Fruit fly (Drosophila melanogaster) whole organism, embryonic: Measurements from ENCODE around the gene Arpc1.

ENCODE experiments used
- Abd-B ChIP-seq: fragments of 200-800 bp; sonication (Bioruptor generic); optimal IDR thresholded peaks from 2 replicates; lab custom pipeline; 2018; ENCODE audit warnings: missing biosample characterization, mild to moderate bottlenecking, missing genetic modification characterization, moderate library complexity
- CG11560 ChIP-seq: fragments of 200-800 bp; sonication (Bioruptor generic); IDR thresholded peaks from 3 replicates; pipeline ENCODE4 v1.3.6; 2022; ENCODE audit warnings: missing biosample characterization, missing genetic modification characterization
- CG12299 ChIP-seq: fragments of 200-800 bp; sonication (Bioruptor generic); optimal IDR thresholded peaks from 2 replicates; lab custom pipeline; 2018; ENCODE audit warnings: missing biosample characterization, mild to moderate bottlenecking, missing genetic modification characterization
- CG12744 ChIP-seq: fragments of 200-800 bp; sonication (Bioruptor generic); optimal IDR thresholded peaks from 2 replicates; lab custom pipeline; 2016; ENCODE audit warnings: missing biosample characterization, missing genetic modification characterization
- CG12942 ChIP-seq: fragments of 200-800 bp; sonication (Bioruptor generic); optimal IDR thresholded peaks from 3 replicates; lab custom pipeline; 2016; ENCODE audit warnings: missing biosample characterization, missing genetic modification characterization
- CG1529 ChIP-seq: fragments of 200-800 bp; sonication (Bioruptor generic); optimal IDR thresholded peaks from 3 replicates; lab custom pipeline; 2018; ENCODE audit warnings: missing biosample characterization, missing genetic modification characterization
- CG15479 ChIP-seq: fragments of 200-800 bp; sonication (Bioruptor generic); optimal IDR thresholded peaks from 3 replicates; lab custom pipeline; 2019; ENCODE audit warnings: missing biosample characterization, mild to moderate bottlenecking, missing genetic modification characterization, moderate library complexity
- CG15514 ChIP-seq: fragments of 200-800 bp; sonication (Bioruptor generic); optimal IDR thresholded peaks from 3 replicates; lab custom pipeline; 2017; ENCODE audit warnings: missing biosample characterization, missing genetic modification characterization, mild to moderate bottlenecking, moderate library complexity, missing genetic modification reagents
- CG17361 ChIP-seq: fragments of 200-800 bp; sonication (Bioruptor generic); IDR thresholded peaks from 3 replicates; pipeline ENCODE4 v1.3.6; 2022; ENCODE audit warnings: missing biosample characterization, missing genetic modification characterization
- CG18476 ChIP-seq: fragments of 200-800 bp; sonication (Bioruptor generic); optimal IDR thresholded peaks from 2 replicates; lab custom pipeline; 2016; ENCODE audit warnings: missing biosample characterization, mild to moderate bottlenecking, missing genetic modification characterization
- CG18764 ChIP-seq: fragments of 200-800 bp; sonication (Bioruptor generic); optimal IDR thresholded peaks from 3 replicates; lab custom pipeline; 2016; ENCODE audit warnings: missing biosample characterization, missing genetic modification characterization
- CG2129 ChIP-seq: fragments of 200-800 bp; sonication (Bioruptor generic); IDR thresholded peaks from 2 replicates; pipeline ENCODE4 v1.3.6; 2022; ENCODE audit warnings: missing biosample characterization, missing genetic modification characterization; ENCODE audit not compliant: partially characterized antibody
- CG2875 ChIP-seq: fragments of 200-800 bp; sonication (Bioruptor generic); optimal IDR thresholded peaks from 2 replicates; lab custom pipeline; 2017; ENCODE audit warnings: missing biosample characterization, mild to moderate bottlenecking, missing genetic modification characterization, missing genetic modification reagents
- CG31224 ChIP-seq: fragments of 200-800 bp; sonication (Bioruptor generic); IDR thresholded peaks from 2 replicates; pipeline ENCODE4 v1.3.6; 2022; ENCODE audit warnings: missing biosample characterization, missing genetic modification characterization
- CG34224 ChIP-seq: fragments of 200-800 bp; sonication (Bioruptor generic); IDR thresholded peaks from 3 replicates; pipeline ENCODE4 v1.3.6; 2022; ENCODE audit warnings: missing biosample characterization, missing genetic modification characterization; ENCODE audit not compliant: partially characterized antibody
- CG34422 ChIP-seq: fragments of 200-800 bp; sonication (Bioruptor generic); IDR thresholded peaks from 3 replicates; pipeline ENCODE4 v1.3.6; 2022; ENCODE audit warnings: missing biosample characterization, missing genetic modification characterization
- CG7786 ChIP-seq: fragments of 200-800 bp; sonication (Bioruptor generic); optimal IDR thresholded peaks from 2 replicates; lab custom pipeline; 2016; ENCODE audit warnings: missing biosample characterization, missing genetic modification characterization
- CG9932 ChIP-seq: fragments of 200-800 bp; sonication (Bioruptor generic); IDR thresholded peaks from 2 replicates; pipeline ENCODE4 v1.3.6; 2022; ENCODE audit warnings: missing biosample characterization, missing genetic modification characterization
- CkIIα-i1 ChIP-seq: fragments of 200-800 bp; sonication (Bioruptor generic); IDR thresholded peaks from 2 replicates; pipeline ENCODE4 v1.3.6; 2022; ENCODE audit warnings: missing biosample characterization, missing genetic modification characterization
- CrebB ChIP-seq: fragments of 200-800 bp; sonication (Bioruptor generic); optimal IDR thresholded peaks from 3 replicates; lab custom pipeline; 2018; ENCODE audit warnings: missing biosample characterization, mild to moderate bottlenecking, missing genetic modification characterization
- Deaf1 ChIP-seq: fragments of 200-800 bp; optimal IDR thresholded peaks from 3 replicates; lab custom pipeline; 2019; ENCODE audit warnings: missing biosample characterization, mild to moderate bottlenecking, missing genetic modification characterization, moderate library complexity
- Dll ChIP-seq: fragments of 200-800 bp; sonication (Bioruptor generic); IDR thresholded peaks from 4 replicates; pipeline ENCODE4 v1.3.6; 2022; ENCODE audit warnings: missing biosample characterization, missing genetic modification characterization; ENCODE audit not compliant: partially characterized antibody
- Drgx ChIP-seq: fragments of 200-800 bp; sonication (Bioruptor generic); IDR thresholded peaks from 2 replicates; pipeline ENCODE4 v1.3.6; 2022; ENCODE audit warnings: missing biosample characterization, missing genetic modification characterization
- HLH3B ChIP-seq: fragments of 200-800 bp; sonication (Bioruptor generic); IDR thresholded peaks from 2 replicates; pipeline ENCODE4 v1.3.6; 2022; ENCODE audit warnings: missing biosample characterization, missing genetic modification characterization
- NC2β ChIP-seq: fragments of 200-800 bp; sonication (Bioruptor generic); optimal IDR thresholded peaks from 2 replicates; lab custom pipeline; 2016; ENCODE audit warnings: missing biosample characterization, missing genetic modification characterization
- NFAT ChIP-seq: fragments of 200-800 bp; sonication (Bioruptor generic); IDR thresholded peaks from 2 replicates; pipeline ENCODE4 v1.3.6; 2022; ENCODE audit warnings: missing biosample characterization, missing genetic modification characterization
- Opbp ChIP-seq: fragments of 200-800 bp; sonication (Bioruptor generic); IDR thresholded peaks from 3 replicates; pipeline ENCODE4 v1.3.6; 2022; ENCODE audit warnings: missing biosample characterization, missing genetic modification characterization; ENCODE audit not compliant: partially characterized antibody
- Pdp1 ChIP-seq, 2 experiments: fragments of 200-800 bp; sonication (Bioruptor generic); optimal IDR thresholded peaks; 3 replicates each; lab custom pipeline; 2016; ENCODE audit warnings: missing biosample characterization in 2 of 2, missing genetic modification characterization in 2 of 2, mild to moderate bottlenecking in 1 of 2, moderate library complexity in 1 of 2
- Sin3A ChIP-seq: fragments of >200 bp; optimal IDR thresholded peaks from 2 replicates; lab custom pipeline; 2018
- TFAM ChIP-seq: fragments of 200-800 bp; sonication (Bioruptor generic); optimal IDR thresholded peaks from 2 replicates; lab custom pipeline; 2017; ENCODE audit warnings: missing biosample characterization, missing genetic modification characterization, inconsistent platforms
- Tbp ChIP-seq: fragments of >200 bp; optimal IDR thresholded peaks from 2 replicates; lab custom pipeline; 2018; ENCODE audit warnings: missing biosample characterization, missing genetic modification characterization
- al ChIP-seq: fragments of 200-800 bp; sonication (Bioruptor generic); IDR thresholded peaks from 2 replicates; pipeline ENCODE4 v1.3.6; 2022; ENCODE audit warnings: missing biosample characterization, missing genetic modification characterization
- chn ChIP-seq: fragments of 200-800 bp; sonication (Bioruptor generic); optimal IDR thresholded peaks from 2 replicates; lab custom pipeline; 2016; ENCODE audit warnings: missing biosample characterization, missing genetic modification characterization
- crp ChIP-seq, 2 experiments: fragments of 200-800 bp; sonication (Bioruptor generic); optimal IDR thresholded peaks; 2 replicates in 1 of 2; 3 replicates in 1 of 2; lab custom pipeline; 2017; ENCODE audit warnings: missing biosample characterization in 2 of 2, missing genetic modification characterization in 2 of 2, mild to moderate bottlenecking in 1 of 2, moderate library complexity in 1 of 2
- dati ChIP-seq: fragments of 200-800 bp; sonication (Bioruptor generic); IDR thresholded peaks from 2 replicates; pipeline ENCODE4 v1.3.6; 2022; ENCODE audit warnings: missing biosample characterization, missing genetic modification characterization
- ewg ChIP-seq: fragments of 200-800 bp; sonication (Bioruptor generic); optimal IDR thresholded peaks from 3 replicates; lab custom pipeline; 2017; ENCODE audit warnings: mild to moderate bottlenecking, missing biosample characterization, missing genetic modification reagents, missing genetic modification characterization
- fd96Cb ChIP-seq: fragments of 200-800 bp; sonication (Bioruptor generic); optimal IDR thresholded peaks from 2 replicates; lab custom pipeline; 2018; ENCODE audit warnings: missing biosample characterization, mild to moderate bottlenecking, missing genetic modification characterization, moderate library complexity
- hbn ChIP-seq: fragments of 200-800 bp; sonication (Bioruptor generic); IDR thresholded peaks from 2 replicates; pipeline ENCODE4 v1.3.6; 2022; ENCODE audit warnings: missing biosample characterization, missing genetic modification characterization; ENCODE audit not compliant: partially characterized antibody
- insv ChIP-seq, 2 experiments: fragments of 200-800 bp; sonication (Bioruptor generic); optimal IDR thresholded peaks; 3 replicates each; lab custom pipeline; 2016 to 2018; ENCODE audit warnings: missing biosample characterization in 2 of 2, missing genetic modification characterization in 2 of 2
- lmd ChIP-seq: fragments of 200-800 bp; sonication (Bioruptor generic); IDR thresholded peaks from 2 replicates; pipeline ENCODE4 v1.3.6; 2022; ENCODE audit warnings: missing biosample characterization, missing genetic modification characterization
- lola ChIP-seq, 3 experiments: fragments of >200 bp in 2 of 3; fragments of 200-800 bp in 1 of 3; sonication (Bioruptor generic) in 1 of 3; optimal IDR thresholded peaks; 2 replicates each; lab custom pipeline; 2017 to 2019; ENCODE audit warnings: missing biosample characterization in 3 of 3, missing genetic modification characterization in 3 of 3, mild to moderate bottlenecking in 1 of 3, moderate library complexity in 1 of 3
- pfk ChIP-seq: fragments of 200-800 bp; sonication (Bioruptor generic); optimal IDR thresholded peaks from 2 replicates; lab custom pipeline; 2018; ENCODE audit warnings: missing biosample characterization, mild to moderate bottlenecking, missing genetic modification characterization, moderate library complexity
- sens-2 ChIP-seq: fragments of 200-800 bp; sonication (Bioruptor generic); IDR thresholded peaks from 2 replicates; pipeline ENCODE4 v1.3.6; 2022; ENCODE audit warnings: missing biosample characterization, missing genetic modification characterization
- sqz ChIP-seq: fragments of 200-800 bp; sonication (Bioruptor generic); optimal IDR thresholded peaks from 3 replicates; lab custom pipeline; 2018; ENCODE audit warnings: missing biosample characterization, mild to moderate bottlenecking, missing genetic modification characterization
- tll ChIP-seq, 2 experiments: fragments of 200-800 bp in 1 of 2; fragments of >200 bp in 1 of 2; sonication (Bioruptor generic) in 1 of 2; optimal IDR thresholded peaks; 2 replicates each; lab custom pipeline; 2017 to 2019; ENCODE audit warnings: missing biosample characterization in 2 of 2, missing genetic modification characterization in 2 of 2, mild to moderate bottlenecking in 1 of 2, moderate library complexity in 1 of 2
- twi ChIP-seq: fragments of 200-800 bp; optimal IDR thresholded peaks from 2 replicates; lab custom pipeline; 2019; ENCODE audit warnings: missing biosample characterization, mild to moderate bottlenecking, missing genetic modification characterization, moderate library complexity
- unc-4 ChIP-seq: fragments of 200-800 bp; sonication (Bioruptor generic); IDR thresholded peaks from 2 replicates; pipeline ENCODE4 v1.3.6; 2022; ENCODE audit warnings: missing biosample characterization, missing genetic modification characterization; ENCODE audit not compliant: partially characterized antibody
- usp ChIP-seq: fragments of >200 bp; optimal IDR thresholded peaks from 2 replicates; lab custom pipeline; 2017; ENCODE audit warnings: missing biosample characterization, missing genetic modification characterization
- wdn ChIP-seq: fragments of 200-800 bp; sonication (Bioruptor generic); IDR thresholded peaks from 2 replicates; pipeline ENCODE4 v1.3.6; 2022; ENCODE audit warnings: missing biosample characterization, missing genetic modification characterization
- yki ChIP-seq: fragments of >200 bp; optimal IDR thresholded peaks from 3 replicates; lab custom pipeline; 2018

The Arpc1 gene

dm6 chr2L:13839744-13840151 is 10.2 kb upstream of the Arpc1 start (continued):
- peak; percentile 58 for TF ChIP-seq CG7786 (GFP tag; lab: Kevin White, UChicago)
- peak; percentile 56 for TF ChIP-seq chn (GFP tag; lab: Kevin White, UChicago)
- TF ChIP-seq sqz (GFP tag; lab: Kevin White, UChicago), result peak; percentile 14
- no peak for TF ChIP-seq CG34224
- TF ChIP-seq crp (GFP tag; optimal IDR thresholded peaks at IDR 0.05; lab: Kevin White, UChicago), result peak in 1 of 2 experiments; percentile 17
- TF ChIP-seq fd96Cb (tag; lab: Kevin White, UChicago), result peak; percentile 83
- 0 out of 2 replicates have a peak, but pooled peaks have one; percentile 39 for TF ChIP-seq sens-2 (GFP tag; lab: Robert Waterston, UW)
- TF ChIP-seq CG2129, result no peak
- TF ChIP-seq CG15479 (GFP tag; lab: Kevin White, UChicago), result no peak
- peak; percentile 73 to 76 for TF ChIP-seq Pdp1 (GFP tag; optimal IDR thresholded peaks at IDR 0.05; lab: Kevin White, UChicago)
- no peak for TF ChIP-seq Sin3A
- TF ChIP-seq CG9932, result peak; percentile 58; the same call in 1 of the 2 replicates
- TF ChIP-seq CG18764 (GFP tag; lab: Kevin White, UChicago), result peak; percentile 36
- no peak for TF ChIP-seq tll (GFP tag; optimal IDR thresholded peaks at IDR 0.05; lab: Kevin White, UChicago)
- TF ChIP-seq Abd-B (GFP tag; lab: Kevin White, UChicago), result peak; percentile 88
- TF ChIP-seq CG34422 (GFP tag; lab: Robert Waterston, UW), result peak; percentile 65; the same call in 2 of the 3 replicates
- TF ChIP-seq wdn (GFP tag; lab: Robert Waterston, UW), result 0 out of 2 replicates have a peak, but pooled peaks have one; percentile 42
- TF ChIP-seq CG15514 (GFP tag; lab: Kevin White, UChicago), result peak; percentile 40
- peak; percentile 82 for TF ChIP-seq twi (tag; lab: Kevin White, UChicago)
- TF ChIP-seq lmd (GFP tag; lab: Robert Waterston, UW), result peak; percentile 81
- TF ChIP-seq CG12942 (GFP tag; lab: Kevin White, UChicago), result peak; percentile 65
- peak; percentile 86 for TF ChIP-seq CG2875
- TF ChIP-seq CG11560, result no peak
- TF ChIP-seq hbn, result no peak
- peak; percentile 63 for TF ChIP-seq CG18476 (GFP tag; lab: Kevin White, UChicago)
- TF ChIP-seq Tbp (GFP tag; lab: Kevin White, UChicago), result no peak
- no peak for TF ChIP-seq CrebB (tag; lab: Kevin White, UChicago)
- no peak for TF ChIP-seq pfk (GFP tag; lab: Kevin White, UChicago)
- peak; percentile 60 for TF ChIP-seq NC2β
- TF ChIP-seq CkIIα-i1 (GFP tag; lab: Robert Waterston, UW), result no peak
- peak; percentile 84 for TF ChIP-seq HLH3B (GFP tag; lab: Robert Waterston, UW)
- no peak for TF ChIP-seq usp (GFP tag; lab: Kevin White, UChicago)
- peak; percentile 72 for TF ChIP-seq CG12299 (tag; lab: Kevin White, UChicago)
- TF ChIP-seq Drgx (GFP tag; lab: Robert Waterston, UW), result peak; percentile 85; the same call in 1 of the 2 replicates
- peak; percentile 89 for TF ChIP-seq CG17361
- no peak for TF ChIP-seq insv (GFP tag; optimal IDR thresholded peaks at IDR 0.05; lab: Kevin White, UChicago)
- peak; percentile 80 for TF ChIP-seq ewg (GFP tag; lab: Kevin White, UChicago)
- TF ChIP-seq al (GFP tag; lab: Robert Waterston, UW), result peak; percentile 52; the same call in 1 of the 2 replicates
- TF ChIP-seq Opbp (GFP tag; lab: Robert Waterston, UW), result no peak
- TF ChIP-seq CG1529 (GFP tag; lab: Kevin White, UChicago), result peak; percentile 67
- TF ChIP-seq CG31224 (GFP tag; lab: Robert Waterston, UW), result peak; percentile 45
- no peak for TF ChIP-seq TFAM (GFP tag; lab: Kevin White, UChicago)
- no peak for TF ChIP-seq Dll (GFP tag; lab: Robert Waterston, UW)
- TF ChIP-seq dati (GFP tag; lab: Robert Waterston, UW), result no peak
- TF ChIP-seq NFAT, result 0 out of 2 replicates have a peak, but pooled peaks have one; percentile 3
- TF ChIP-seq unc-4 (GFP tag; lab: Robert Waterston, UW), result no peak
- TF ChIP-seq CG12744, result peak; percentile 66
- peak; percentile 70 for TF ChIP-seq Deaf1 (tag; lab: Kevin White, UChicago)
- TF ChIP-seq yki (lab: Kevin White, UChicago), result no peak
- peak in 1 of 3 experiments; percentile 79 for TF ChIP-seq lola (GFP tag; optimal IDR thresholded peaks at IDR 0.05; lab: Kevin White, UChicago)
